Worm (Caenorhabditis elegans) whole organism, young adult: ENCODE measurements around the gene C14E2.7.

Experiments used
- C06A6.2 ChIP-seq: fragments of 200-800 bp; sonication (Bioruptor generic); conservative IDR thresholded peaks from 2 replicates; pipeline ENCODE4 v1.3.6; 2022; ENCODE audit warnings: missing genetic modification characterization, missing compliant biosample characterization
- D2030.7 ChIP-seq: fragments of 200-800 bp; sonication (Bioruptor generic); IDR thresholded peaks from 2 replicates; pipeline ENCODE4 v1.3.6; 2022; ENCODE audit warnings: missing genetic modification reagents, missing genetic modification characterization, missing compliant biosample characterization
- F22D6.2 ChIP-seq: sonication (generic microtip); optimal IDR thresholded peaks from 2 replicates; lab custom pipeline; 2016; ENCODE audit warnings: mild to moderate bottlenecking, missing genetic modification characterization, missing compliant biosample characterization
- F39B2.1 ChIP-seq: fragments of 200-800 bp; sonication (Bioruptor generic); IDR thresholded peaks from 2 replicates; pipeline ENCODE4 v1.3.6; 2022; ENCODE audit warnings: missing genetic modification reagents, missing genetic modification characterization, missing compliant biosample characterization
- F55B11.4 ChIP-seq: sonication (generic microtip); optimal IDR thresholded peaks from 2 replicates; lab custom pipeline; 2016; ENCODE audit warnings: missing compliant biosample characterization, missing genetic modification characterization, borderline replicate concordance; ENCODE audit not compliant: insufficient read depth
- F57C9.4 ChIP-seq: sonication (generic microtip); optimal IDR thresholded peaks from 2 replicates; lab custom pipeline; 2017; ENCODE audit warnings: mild to moderate bottlenecking, missing genetic modification characterization, missing compliant biosample characterization
- K12H6.12 ChIP-seq: fragments of 200-800 bp; sonication (Bioruptor generic); optimal IDR thresholded peaks from 2 replicates; lab custom pipeline; 2018; ENCODE audit warnings: mild to moderate bottlenecking, missing genetic modification characterization, missing compliant biosample characterization
- Y53F4B.3 ChIP-seq: fragments of 200-800 bp; sonication (Bioruptor generic); IDR thresholded peaks from 2 replicates; pipeline ENCODE4 v1.3.6; 2022; ENCODE audit warnings: missing genetic modification reagents, missing genetic modification characterization, missing compliant biosample characterization
- Y67H2A.10 ChIP-seq: fragments of 200-800 bp; sonication (Bioruptor generic); conservative IDR thresholded peaks from 2 replicates; pipeline ENCODE4 v1.3.6; 2022; ENCODE audit warnings: missing genetic modification reagents, missing genetic modification characterization, missing compliant biosample characterization
- Y79H2A.3 ChIP-seq: fragments of 200-800 bp; sonication (Bioruptor generic); conservative IDR thresholded peaks from 2 replicates; pipeline ENCODE4 v1.3.6; 2022; ENCODE audit warnings: missing genetic modification reagents, missing genetic modification characterization, missing compliant biosample characterization
- Y95B8A.8 ChIP-seq: fragments of 200-800 bp; sonication (Bioruptor generic); IDR thresholded peaks from 2 replicates; pipeline ENCODE4 v1.3.6; 2022; ENCODE audit warnings: missing genetic modification reagents, missing genetic modification characterization, missing compliant biosample characterization
- akir-1 ChIP-seq: fragments of 200-800 bp; sonication (Bioruptor generic); optimal IDR thresholded peaks from 2 replicates; lab custom pipeline; 2018; ENCODE audit warnings: mild to moderate bottlenecking, missing genetic modification characterization, moderate library complexity, missing compliant biosample characterization
- ama-1 ChIP-seq, 3 experiments: fragments of 150-350 bp in 1 of 3; sonication (generic microtip) in 2 of 3; optimal IDR thresholded peaks; 2 replicates each; lab custom pipeline; 2014 to 2018; ENCODE audit warnings: missing biosample characterization in 2 of 3, missing genetic modification characterization in 2 of 3, missing genetic modification reagents in 2 of 3
- atf-7 ChIP-seq: sonication (generic microtip); optimal IDR thresholded peaks from 2 replicates; lab custom pipeline; 2017; ENCODE audit warnings: mild to moderate bottlenecking, missing genetic modification characterization, missing compliant biosample characterization
- athp-1 ChIP-seq: sonication (generic microtip); optimal IDR thresholded peaks from 2 replicates; lab custom pipeline; 2017; ENCODE audit warnings: mild to moderate bottlenecking, missing genetic modification characterization, missing compliant biosample characterization
- attf-5 ChIP-seq: fragments of 200-800 bp; sonication (Bioruptor generic); optimal IDR thresholded peaks from 2 replicates; lab custom pipeline; 2018; ENCODE audit warnings: mild to moderate bottlenecking, missing genetic modification characterization, missing compliant biosample characterization
- attf-6 ChIP-seq: fragments of 200-800 bp; sonication (Bioruptor generic); IDR thresholded peaks from 2 replicates; pipeline ENCODE4 v1.3.6; 2022; ENCODE audit warnings: missing genetic modification reagents, missing genetic modification characterization, missing compliant biosample characterization
- bed-1 ChIP-seq: fragments of 200-800 bp; sonication (Bioruptor generic); IDR thresholded peaks from 2 replicates; pipeline ENCODE4 v1.3.6; 2022; ENCODE audit warnings: missing genetic modification reagents, missing genetic modification characterization, missing compliant biosample characterization
- cebp-2 ChIP-seq: fragments of 200-800 bp; sonication (Bioruptor generic); IDR thresholded peaks from 2 replicates; pipeline ENCODE4 v1.3.6; 2022; ENCODE audit warnings: missing genetic modification characterization, missing compliant biosample characterization
- ceh-100 ChIP-seq: fragments of 200-800 bp; sonication (Bioruptor generic); IDR thresholded peaks from 2 replicates; pipeline ENCODE4 v1.3.6; 2022; ENCODE audit warnings: missing genetic modification reagents, missing genetic modification characterization, missing compliant biosample characterization
- ceh-27 ChIP-seq: fragments of 200-800 bp; sonication (Bioruptor generic); optimal IDR thresholded peaks from 2 replicates; lab custom pipeline; 2018; ENCODE audit warnings: mild to moderate bottlenecking, missing genetic modification characterization, moderate library complexity, missing compliant biosample characterization
- ceh-91 ChIP-seq: fragments of 200-800 bp; sonication (Bioruptor generic); IDR thresholded peaks from 2 replicates; pipeline ENCODE4 v1.3.6; 2022; ENCODE audit warnings: missing genetic modification reagents, missing genetic modification characterization, missing compliant biosample characterization
- dox-1 ChIP-seq: fragments of 200-800 bp; sonication (Bioruptor generic); IDR thresholded peaks from 2 replicates; pipeline ENCODE4 v1.3.6; 2022; ENCODE audit warnings: missing genetic modification reagents, missing genetic modification characterization, missing compliant biosample characterization
- efl-1 ChIP-seq: fragments of 150-350 bp; optimal IDR thresholded peaks from 2 replicates; lab custom pipeline; 2014; ENCODE audit warnings: missing biosample characterization, missing genetic modification reagents, missing genetic modification characterization
- egl-18 ChIP-seq: fragments of 200-800 bp; sonication (Bioruptor generic); IDR thresholded peaks from 2 replicates; pipeline ENCODE4 v1.3.6; 2022; ENCODE audit warnings: missing genetic modification reagents, missing genetic modification characterization, missing compliant biosample characterization
- egl-44 ChIP-seq: fragments of 200-800 bp; sonication (Bioruptor generic); IDR thresholded peaks from 2 replicates; pipeline ENCODE4 v1.3.6; 2022; ENCODE audit warnings: missing genetic modification reagents, missing genetic modification characterization, missing compliant biosample characterization
- fkh-3 ChIP-seq: sonication (generic microtip); optimal IDR thresholded peaks from 2 replicates; lab custom pipeline; 2016; ENCODE audit warnings: mild to moderate bottlenecking, missing genetic modification characterization, missing compliant biosample characterization
- gei-17 ChIP-seq: fragments of 200-800 bp; sonication (Bioruptor generic); optimal IDR thresholded peaks from 2 replicates; lab custom pipeline; 2018; ENCODE audit warnings: mild to moderate bottlenecking, missing genetic modification characterization, missing compliant biosample characterization
- hmg-1.2 ChIP-seq: fragments of 200-800 bp; sonication (Bioruptor generic); IDR thresholded peaks from 2 replicates; pipeline ENCODE4 v1.3.6; 2022; ENCODE audit warnings: missing genetic modification reagents, missing genetic modification characterization, missing compliant biosample characterization
- let-607 ChIP-seq, 2 experiments: fragments of 200-800 bp in 1 of 2; sonication (Bioruptor generic) in 1 of 2; sonication (generic microtip) in 1 of 2; optimal IDR thresholded peaks; 2 replicates each; lab custom pipeline; 2016 to 2018; ENCODE audit warnings: mild to moderate bottlenecking in 2 of 2, missing compliant biosample characterization in 2 of 2, missing genetic modification characterization in 2 of 2, moderate library complexity in 2 of 2, missing genotype in 1 of 2
- lin-26 ChIP-seq: fragments of 200-800 bp; sonication (Bioruptor generic); IDR thresholded peaks from 2 replicates; pipeline ENCODE4 v1.3.6; 2022; ENCODE audit warnings: missing genetic modification reagents, missing genetic modification characterization, missing compliant biosample characterization
- lir-1 ChIP-seq: fragments of 200-800 bp; sonication (Bioruptor generic); conservative IDR thresholded peaks from 2 replicates; pipeline ENCODE4 v1.3.6; 2022; ENCODE audit warnings: missing genetic modification reagents, missing genetic modification characterization, missing compliant biosample characterization
- lsy-27 ChIP-seq: sonication (generic microtip); optimal IDR thresholded peaks from 2 replicates; lab custom pipeline; 2017; ENCODE audit warnings: missing genetic modification characterization, mild to moderate bottlenecking, missing compliant biosample characterization, antibody characterized with exemption, missing genotype, borderline replicate concordance; ENCODE audit not compliant: insufficient read depth
- madf-3 ChIP-seq: fragments of 200-800 bp; sonication (Bioruptor generic); IDR thresholded peaks from 2 replicates; pipeline ENCODE4 v1.3.6; 2022; ENCODE audit warnings: missing genetic modification reagents, missing genetic modification characterization, missing compliant biosample characterization
- madf-6 ChIP-seq: fragments of 200-800 bp; sonication (Bioruptor generic); IDR thresholded peaks from 2 replicates; pipeline ENCODE4 v1.3.6; 2022; ENCODE audit warnings: missing genetic modification reagents, missing genetic modification characterization, missing compliant biosample characterization
- mcd-1 ChIP-seq: fragments of 200-800 bp; sonication (Bioruptor generic); IDR thresholded peaks from 2 replicates; pipeline ENCODE4 v1.3.6; 2022; ENCODE audit warnings: missing genetic modification reagents, missing genetic modification characterization, missing compliant biosample characterization
- nfya-1 ChIP-seq: sonication (generic microtip); optimal IDR thresholded peaks from 2 replicates; lab custom pipeline; 2017; ENCODE audit warnings: antibody characterized with exemption, missing compliant biosample characterization, missing genetic modification characterization, borderline replicate concordance; ENCODE audit not compliant: insufficient read depth
- nfyb-1 ChIP-seq: fragments of 200-800 bp; sonication (Bioruptor generic); IDR thresholded peaks from 2 replicates; pipeline ENCODE4 v1.3.6; 2022; ENCODE audit warnings: missing genetic modification reagents, missing genetic modification characterization, missing compliant biosample characterization
- pha-4 ChIP-seq: fragments of 150-350 bp; sonication (generic microtip); optimal IDR thresholded peaks from 2 replicates; lab custom pipeline; 2014; ENCODE audit warnings: missing biosample characterization, missing genetic modification reagents, missing genetic modification characterization
- rcor-1 ChIP-seq: fragments of 200-800 bp; sonication (Bioruptor generic); IDR thresholded peaks from 2 replicates; pipeline ENCODE4 v1.3.6; 2022; ENCODE audit warnings: missing genetic modification reagents, missing genetic modification characterization, missing compliant biosample characterization
- rec-8 ChIP-seq, 2 experiments: sonication (generic microtip); optimal IDR thresholded peaks; 2 replicates each; lab custom pipeline; 2016; ENCODE audit warnings: mild to moderate bottlenecking in 2 of 2, missing genetic modification characterization in 2 of 2, missing genetic modification reagents in 2 of 2, missing genotype in 2 of 2, missing biosample characterization in 1 of 2, missing compliant biosample characterization in 1 of 2, moderate library complexity in 1 of 2
- sea-2 ChIP-seq: fragments of 200-800 bp; sonication (Bioruptor generic); IDR thresholded peaks from 2 replicates; pipeline ENCODE4 v1.3.6; 2022; ENCODE audit warnings: missing genetic modification characterization, missing compliant biosample characterization
- snpc-1.3 ChIP-seq: sonication (generic microtip); optimal IDR thresholded peaks from 2 replicates; lab custom pipeline; 2017; ENCODE audit warnings: missing genetic modification characterization, mild to moderate bottlenecking, missing compliant biosample characterization, antibody characterized with exemption, moderate library complexity, missing genotype, missing genetic modification reagents; ENCODE audit not compliant: insufficient read depth
- xnd-1 ChIP-seq: sonication (generic microtip); optimal IDR thresholded peaks from 2 replicates; lab custom pipeline; 2016; ENCODE audit warnings: missing genotype, missing genetic modification reagents, missing genetic modification characterization, missing compliant biosample characterization
- zfh-2 ChIP-seq: fragments of 200-800 bp; sonication (Bioruptor generic); conservative IDR thresholded peaks from 2 replicates; pipeline ENCODE4 v1.3.6; 2022; ENCODE audit warnings: missing genetic modification reagents, missing genetic modification characterization, missing compliant biosample characterization
- ztf-25 ChIP-seq: fragments of 200-800 bp; sonication (Bioruptor generic); IDR thresholded peaks from 2 replicates; pipeline ENCODE4 v1.3.6; 2022; ENCODE audit warnings: missing genetic modification reagents, missing genetic modification characterization, missing compliant biosample characterization
- ztf-26 ChIP-seq: sonication (generic microtip); optimal IDR thresholded peaks from 2 replicates; lab custom pipeline; 2017; ENCODE audit warnings: missing genetic modification characterization, missing compliant biosample characterization

The C14E2.7 gene

ce11 chrX:1850525-1850924, 34.3 kb downstream of the C14E2.7 start:
- TF ChIP-seq efl-1 (GFP tag; lab: Kevin White, UChicago) (no peak), madf-3 (no peak), zfh-2 (GFP tag; lab: Robert Waterston, UW) (peak; percentile 38; the same call in 1 of the 2 replicates), ceh-27 (GFP tag; lab: Kevin White, UChicago) (no peak), Y53F4B.3 (GFP tag; lab: Robert Waterston, UW) (no peak), nfyb-1 (GFP tag; lab: Robert Waterston, UW) (no peak), gei-17 (GFP tag; lab: Kevin White, UChicago) (no peak), Y95B8A.8 (GFP tag; lab: Robert Waterston, UW) (no peak), hmg-1.2 (GFP tag; lab: Robert Waterston, UW) (no peak), snpc-1.3 (no peak), dox-1 (0 out of 2 replicates have a peak, but pooled peaks have one; percentile 11), atf-7 (tag; lab: Kevin White, UChicago) (no peak), akir-1 (GFP tag; lab: Kevin White, UChicago) (no peak), egl-18 (GFP tag; lab: Robert Waterston, UW) (0 out of 2 replicates have a peak, but pooled peaks have one; percentile 32), xnd-1 (no peak), sea-2 (GFP tag; lab: Robert Waterston, UW) (no peak), nfya-1 (tag; lab: Kevin White, UChicago) (no peak), F55B11.4 (no peak), attf-6 (GFP tag; lab: Robert Waterston, UW) (no peak), Y67H2A.10 (GFP tag; lab: Robert Waterston, UW) (no peak), ztf-26 (tag; lab: Kevin White, UChicago) (no peak), rec-8 (tag; optimal IDR thresholded peaks at IDR 0.05; lab: Kevin White, UChicago) (no peak), ceh-100 (GFP tag; lab: Robert Waterston, UW) (no peak), fkh-3 (tag; lab: Kevin White, UChicago) (no peak), rcor-1 (GFP tag; lab: Robert Waterston, UW) (0 out of 2 replicates have a peak, but pooled peaks have one; percentile 13), madf-6 (GFP tag; lab: Robert Waterston, UW) (no peak), pha-4 (tag; lab: Kevin White, UChicago) (no peak), F57C9.4 (tag; lab: Kevin White, UChicago) (no peak), egl-44 (GFP tag; lab: Robert Waterston, UW) (no peak), F22D6.2 (tag; lab: Kevin White, UChicago) (no peak), cebp-2 (GFP tag; lab: Robert Waterston, UW) (0 out of 2 replicates have a peak, but pooled peaks have one; percentile 45), attf-5 (GFP tag; lab: Kevin White, UChicago) (no peak), lin-26 (GFP tag; lab: Robert Waterston, UW) (no peak), lir-1 (no peak), bed-1 (GFP tag; lab: Robert Waterston, UW) (no peak), mcd-1 (no peak), D2030.7 (no peak), Y79H2A.3 (GFP tag; lab: Robert Waterston, UW) (no peak), lsy-27 (tag; lab: Kevin White, UChicago) (no peak), K12H6.12 (tag; lab: Kevin White, UChicago) (no peak), athp-1 (tag; lab: Kevin White, UChicago) (no peak), F39B2.1 (GFP tag; lab: Robert Waterston, UW) (no peak), ceh-91 (GFP tag; lab: Robert Waterston, UW) (no peak), C06A6.2 (GFP tag; lab: Robert Waterston, UW) (0 out of 2 replicates have a peak, but pooled peaks have one; percentile 24), let-607 (tag; optimal IDR thresholded peaks at IDR 0.05; lab: Kevin White, UChicago) (no peak), ama-1 (optimal IDR thresholded peaks at IDR 0.05; lab: Kevin White, UChicago) (no peak), ama-1 (GFP tag; optimal IDR thresholded peaks at IDR 0.05; lab: Kevin White, UChicago) (no peak), ztf-25 (GFP tag; lab: Robert Waterston, UW) (no peak)
- TF ChIP-seq, all 124 proteins: peak for 6
